Fruit fly (Drosophila melanogaster) whole organism, embryonic: Measurements from ENCODE around the gene ebd2.

Experiments used
- Adf1 ChIP-seq: fragments of 200-800 bp; sonication (Bioruptor generic); IDR thresholded peaks from 2 replicates; pipeline ENCODE4 v1.3.6; 2022; ENCODE audit warnings: missing biosample characterization, missing genetic modification characterization
- BEAF-32 ChIP-seq: fragments of 200-800 bp; sonication (Bioruptor generic); optimal IDR thresholded peaks from 3 replicates; lab custom pipeline; 2017; ENCODE audit warnings: missing biosample characterization, missing genetic modification characterization, mild to moderate bottlenecking, moderate library complexity, missing genetic modification reagents
- CG10267 ChIP-seq: fragments of 200-800 bp; sonication (Bioruptor generic); optimal IDR thresholded peaks from 2 replicates; lab custom pipeline; 2018; ENCODE audit warnings: missing biosample characterization, mild to moderate bottlenecking, missing genetic modification characterization, moderate library complexity
- CG10366 ChIP-seq: fragments of 200-800 bp; sonication (Bioruptor generic); IDR thresholded peaks from 2 replicates; pipeline ENCODE4 v1.3.6; 2022; ENCODE audit warnings: missing biosample characterization, missing genetic modification characterization
- CG10979 ChIP-seq: fragments of 200-800 bp; sonication (Bioruptor generic); optimal IDR thresholded peaks from 2 replicates; lab custom pipeline; 2018; ENCODE audit warnings: missing biosample characterization, mild to moderate bottlenecking, missing genetic modification characterization, moderate library complexity
- CG12942 ChIP-seq: fragments of 200-800 bp; sonication (Bioruptor generic); optimal IDR thresholded peaks from 3 replicates; lab custom pipeline; 2016; ENCODE audit warnings: missing biosample characterization, missing genetic modification characterization
- CG13296 ChIP-seq: fragments of 200-800 bp; sonication (Bioruptor generic); optimal IDR thresholded peaks from 3 replicates; lab custom pipeline; 2018; ENCODE audit warnings: missing biosample characterization, mild to moderate bottlenecking, missing genetic modification characterization
- CG15011 ChIP-seq: fragments of 200-800 bp; sonication (Bioruptor generic); optimal IDR thresholded peaks from 3 replicates; lab custom pipeline; 2018; ENCODE audit warnings: missing biosample characterization, mild to moderate bottlenecking, missing genetic modification characterization
- CG15269 ChIP-seq: fragments of 200-800 bp; sonication (Bioruptor generic); optimal IDR thresholded peaks from 2 replicates; lab custom pipeline; 2018; ENCODE audit warnings: missing biosample characterization, mild to moderate bottlenecking, missing genetic modification characterization, moderate library complexity
- CG15479 ChIP-seq: fragments of 200-800 bp; sonication (Bioruptor generic); optimal IDR thresholded peaks from 3 replicates; lab custom pipeline; 2019; ENCODE audit warnings: missing biosample characterization, mild to moderate bottlenecking, missing genetic modification characterization, moderate library complexity
- CG18476 ChIP-seq: fragments of 200-800 bp; sonication (Bioruptor generic); optimal IDR thresholded peaks from 2 replicates; lab custom pipeline; 2016; ENCODE audit warnings: missing biosample characterization, mild to moderate bottlenecking, missing genetic modification characterization
- CG31365 ChIP-seq: fragments of 200-800 bp; sonication (Bioruptor generic); optimal IDR thresholded peaks from 2 replicates; lab custom pipeline; 2018; ENCODE audit warnings: missing biosample characterization, mild to moderate bottlenecking, missing genetic modification characterization
- CG3407 ChIP-seq: fragments of 200-800 bp; sonication (Bioruptor generic); optimal IDR thresholded peaks from 2 replicates; lab custom pipeline; 2018; ENCODE audit warnings: missing biosample characterization, mild to moderate bottlenecking, missing genetic modification characterization
- CG34422 ChIP-seq: fragments of 200-800 bp; sonication (Bioruptor generic); IDR thresholded peaks from 3 replicates; pipeline ENCODE4 v1.3.6; 2022; ENCODE audit warnings: missing biosample characterization, missing genetic modification characterization
- CG3726 ChIP-seq: fragments of 200-800 bp; sonication (Bioruptor generic); IDR thresholded peaks from 3 replicates; pipeline ENCODE4, ENCODE4 v1.3.6; 2022; ENCODE audit warnings: missing biosample characterization, missing genetic modification characterization
- CG4404 ChIP-seq: fragments of 200-800 bp; sonication (Bioruptor generic); IDR thresholded peaks from 2 replicates; pipeline ENCODE4 v1.3.6; 2022; ENCODE audit warnings: missing biosample characterization, missing genetic modification characterization
- CG7372 ChIP-seq: fragments of 200-800 bp; sonication (Bioruptor generic); IDR thresholded peaks from 2 replicates; pipeline ENCODE4 v1.3.6; 2022; ENCODE audit warnings: missing biosample characterization, missing genetic modification characterization
- CG9727 ChIP-seq: fragments of 200-800 bp; sonication (Bioruptor generic); optimal IDR thresholded peaks from 3 replicates; lab custom pipeline; 2017; ENCODE audit warnings: missing biosample characterization, mild to moderate bottlenecking, missing genetic modification characterization
- D19B ChIP-seq: fragments of 200-800 bp; sonication (Bioruptor generic); optimal IDR thresholded peaks from 2 replicates; lab custom pipeline; 2017; ENCODE audit warnings: missing biosample characterization, mild to moderate bottlenecking, missing genetic modification characterization
- Deaf1 ChIP-seq: fragments of 200-800 bp; optimal IDR thresholded peaks from 3 replicates; lab custom pipeline; 2019; ENCODE audit warnings: missing biosample characterization, mild to moderate bottlenecking, missing genetic modification characterization, moderate library complexity
- Dip2 ChIP-seq: fragments of 200-800 bp; sonication (Bioruptor generic); IDR thresholded peaks from 2 replicates; pipeline ENCODE4 v1.3.6; 2022; ENCODE audit warnings: missing biosample characterization, missing genetic modification characterization
- HmgD ChIP-seq: fragments of 200-800 bp; sonication (Bioruptor generic); optimal IDR thresholded peaks from 3 replicates; lab custom pipeline; 2016; ENCODE audit warnings: missing biosample characterization, missing genetic modification characterization
- Mes4 ChIP-seq: fragments of 200-800 bp; sonication (Bioruptor generic); optimal IDR thresholded peaks from 2 replicates; lab custom pipeline; 2016; ENCODE audit warnings: missing biosample characterization, missing genetic modification characterization
- Nf-YA ChIP-seq: fragments of 200-800 bp; sonication (Bioruptor generic); IDR thresholded peaks from 2 replicates; pipeline ENCODE4 v1.3.6; 2022; ENCODE audit warnings: missing biosample characterization, missing genetic modification characterization
- Oaz ChIP-seq: fragments of 200-800 bp; sonication (Bioruptor generic); IDR thresholded peaks from 2 replicates; pipeline ENCODE4 v1.3.6; 2022; ENCODE audit warnings: missing biosample characterization, missing genetic modification characterization
- Pdp1 ChIP-seq, 2 experiments: fragments of 200-800 bp; sonication (Bioruptor generic); optimal IDR thresholded peaks; 3 replicates each; lab custom pipeline; 2016; ENCODE audit warnings: missing biosample characterization in 2 of 2, missing genetic modification characterization in 2 of 2, mild to moderate bottlenecking in 1 of 2, moderate library complexity in 1 of 2
- Side ChIP-seq: fragments of 200-800 bp; sonication (Bioruptor generic); optimal IDR thresholded peaks from 2 replicates; lab custom pipeline; 2016; ENCODE audit warnings: missing biosample characterization, missing genetic modification characterization
- ab ChIP-seq: fragments of 200-800 bp; sonication (Bioruptor generic); optimal IDR thresholded peaks from 2 replicates; lab custom pipeline; 2016; ENCODE audit warnings: missing biosample characterization, missing genetic modification characterization
- abd-A ChIP-seq: fragments of 200-800 bp; sonication (Bioruptor generic); optimal IDR thresholded peaks from 3 replicates; lab custom pipeline; 2019; ENCODE audit warnings: missing biosample characterization, mild to moderate bottlenecking, missing genetic modification characterization, moderate library complexity
- ap ChIP-seq: fragments of 200-800 bp; sonication (Bioruptor generic); IDR thresholded peaks from 2 replicates; pipeline ENCODE4 v1.3.6; 2022; ENCODE audit warnings: missing biosample characterization, missing genetic modification characterization
- ase ChIP-seq: fragments of 200-800 bp; sonication (Bioruptor generic); IDR thresholded peaks from 3 replicates; pipeline ENCODE4 v1.3.6; 2022; ENCODE audit warnings: missing biosample characterization, missing genetic modification characterization
- br ChIP-seq: fragments of >200 bp; optimal IDR thresholded peaks from 2 replicates; lab custom pipeline; 2017
- corto ChIP-seq: fragments of 200-800 bp; sonication (Bioruptor generic); optimal IDR thresholded peaks from 2 replicates; lab custom pipeline; 2016; ENCODE audit warnings: missing biosample characterization, mild to moderate bottlenecking, missing genetic modification characterization, moderate library complexity
- dan ChIP-seq: fragments of 200-800 bp; sonication (Bioruptor generic); IDR thresholded peaks from 2 replicates; pipeline ENCODE4 v1.3.6; 2022; ENCODE audit warnings: missing biosample characterization, missing genetic modification characterization
- dm ChIP-seq: fragments of 200-800 bp; sonication (Bioruptor generic); optimal IDR thresholded peaks from 3 replicates; lab custom pipeline; 2016; ENCODE audit warnings: missing biosample characterization, missing genetic modification characterization
- dmrt11E ChIP-seq: fragments of 200-800 bp; sonication (Bioruptor generic); optimal IDR thresholded peaks from 3 replicates; lab custom pipeline; 2018; ENCODE audit warnings: missing biosample characterization, mild to moderate bottlenecking, missing genetic modification characterization, moderate library complexity
- esg ChIP-seq: fragments of 200-800 bp; sonication (Bioruptor generic); conservative IDR thresholded peaks from 2 replicates; pipeline ENCODE4 v1.3.6; 2022; ENCODE audit warnings: missing biosample characterization, missing genetic modification characterization
- exex ChIP-seq: fragments of 200-800 bp; sonication (Bioruptor generic); optimal IDR thresholded peaks from 4 replicates; lab custom pipeline; 2018; ENCODE audit warnings: missing biosample characterization, mild to moderate bottlenecking, missing genetic modification characterization, moderate library complexity
- gcm ChIP-seq: fragments of 200-800 bp; sonication (Bioruptor generic); optimal IDR thresholded peaks from 2 replicates; lab custom pipeline; 2019; ENCODE audit warnings: missing biosample characterization, mild to moderate bottlenecking, missing genetic modification characterization, moderate library complexity
- gcm2 ChIP-seq: fragments of 200-800 bp; sonication (Bioruptor generic); optimal IDR thresholded peaks from 2 replicates; lab custom pipeline; 2016; ENCODE audit warnings: missing biosample characterization, missing genetic modification characterization
- gro ChIP-seq: fragments of 200-800 bp; sonication (Bioruptor generic); optimal IDR thresholded peaks from 2 replicates; lab custom pipeline; 2016; ENCODE audit warnings: missing biosample characterization, missing genetic modification characterization
- gsb ChIP-seq: fragments of 200-800 bp; sonication (Bioruptor generic); IDR thresholded peaks from 2 replicates; pipeline ENCODE4 v1.3.6; 2022; ENCODE audit warnings: missing biosample characterization, missing genetic modification characterization
- insv ChIP-seq, 2 experiments: fragments of 200-800 bp; sonication (Bioruptor generic); optimal IDR thresholded peaks; 3 replicates each; lab custom pipeline; 2016 to 2018; ENCODE audit warnings: missing biosample characterization in 2 of 2, missing genetic modification characterization in 2 of 2
- lilli ChIP-seq: fragments of 200-800 bp; sonication (Bioruptor generic); optimal IDR thresholded peaks from 3 replicates; lab custom pipeline; 2016; ENCODE audit warnings: missing biosample characterization, missing genetic modification characterization
- lov ChIP-seq, 2 experiments: fragments of 200-800 bp in 1 of 2; fragments of >200 bp in 1 of 2; sonication (Bioruptor generic) in 1 of 2; IDR thresholded peaks in 1 of 2; optimal IDR thresholded peaks in 1 of 2; 2 replicates in 1 of 2; 3 replicates in 1 of 2; pipeline versions ENCODE4 v1.3.6 to Lab custom; 2017 to 2022; ENCODE audit warnings: missing biosample characterization in 1 of 2, missing genetic modification characterization in 1 of 2
- org-1 ChIP-seq: fragments of 200-800 bp; sonication (Bioruptor generic); optimal IDR thresholded peaks from 2 replicates; lab custom pipeline; 2017; ENCODE audit warnings: missing biosample characterization, missing genetic modification characterization
- pros ChIP-seq: fragments of 200-800 bp; sonication (Bioruptor generic); optimal IDR thresholded peaks from 3 replicates; lab custom pipeline; 2019; ENCODE audit warnings: missing biosample characterization, mild to moderate bottlenecking, missing genetic modification characterization, moderate library complexity
- run ChIP-seq: fragments of 200-800 bp; sonication (Bioruptor generic); optimal IDR thresholded peaks from 3 replicates; lab custom pipeline; 2018; ENCODE audit warnings: missing biosample characterization, mild to moderate bottlenecking, missing genetic modification characterization
- sr ChIP-seq: fragments of 200-800 bp; sonication (Bioruptor generic); IDR thresholded peaks from 3 replicates; pipeline ENCODE4 v1.3.6; 2022; ENCODE audit warnings: missing biosample characterization, missing genetic modification characterization
- vnd ChIP-seq: fragments of 200-800 bp; sonication (Bioruptor generic); IDR thresholded peaks from 3 replicates; pipeline ENCODE4 v1.3.6; 2022; ENCODE audit warnings: missing biosample characterization, missing genetic modification characterization; ENCODE audit not compliant: partially characterized antibody

The ebd2 gene

dm6 chr3L:21382158-21382610 is 33.1 kb upstream of the ebd2 start, which contains the start of gene rgn (continued):
- TF ChIP-seq HmgD (peak; percentile 3), lov (optimal IDR thresholded peaks at IDR 0.05; lab: Kevin White, UChicago) (no peak), lov (GFP tag; IDR thresholded peaks at IDR 0.05; lab: Robert Waterston, UW) (peak; percentile 33; the same call in 1 of the 3 replicates), abd-A (tag; lab: Kevin White, UChicago) (no peak), br (lab: Kevin White, UChicago) (no peak), lilli (peak; percentile 63), run (tag; lab: Kevin White, UChicago) (peak; percentile 0), gsb (GFP tag; lab: Robert Waterston, UW) (peak; percentile 51; the same call in 1 of the 2 replicates), esg (GFP tag; lab: Robert Waterston, UW) (peak; percentile 53; the same call in 1 of the 2 replicates), CG10366 (GFP tag; lab: Robert Waterston, UW) (peak; percentile 71), CG3726 (GFP tag; lab: Robert Waterston, UW) (0 out of 3 replicates have a peak, but pooled peaks have one; percentile 46), Side (GFP tag; lab: Kevin White, UChicago) (peak; percentile 13), Dip2 (no peak), exex (tag; lab: Kevin White, UChicago) (peak; percentile 42), CG13296 (GFP tag; lab: Kevin White, UChicago) (peak; percentile 76), CG15011 (GFP tag; lab: Kevin White, UChicago) (peak; percentile 57), CG4404 (peak; percentile 27; the same call in 1 of the 2 replicates), gro (GFP tag; lab: Kevin White, UChicago) (peak; percentile 64), ab (GFP tag; lab: Kevin White, UChicago) (no peak), insv (GFP tag; optimal IDR thresholded peaks at IDR 0.05; lab: Kevin White, UChicago) (no peak), CG15479 (GFP tag; lab: Kevin White, UChicago) (no peak), gcm2 (GFP tag; lab: Kevin White, UChicago) (no peak), org-1 (GFP tag; lab: Kevin White, UChicago) (peak; percentile 66), dm (GFP tag; lab: Kevin White, UChicago) (peak; percentile 10), vnd (no peak), CG9727 (GFP tag; lab: Kevin White, UChicago) (peak; percentile 83), Adf1 (GFP tag; lab: Robert Waterston, UW) (peak; percentile 76), CG12942 (GFP tag; lab: Kevin White, UChicago) (peak; percentile 65), CG34422 (GFP tag; lab: Robert Waterston, UW) (peak; percentile 71; the same call in 1 of the 3 replicates), Deaf1 (peak; percentile 63), Mes4 (GFP tag; lab: Kevin White, UChicago) (no peak), Nf-YA (GFP tag; lab: Robert Waterston, UW) (0 out of 2 replicates have a peak, but pooled peaks have one; percentile 25), corto (no peak), ase (GFP tag; lab: Robert Waterston, UW) (peak; percentile 60; the same call in 2 of the 3 replicates), BEAF-32 (GFP tag; lab: Kevin White, UChicago) (no peak), gcm (peak; percentile 44), ap (GFP tag; lab: Robert Waterston, UW) (0 out of 2 replicates have a peak, but pooled peaks have one; percentile 30), D19B (peak; percentile 77), pros (no peak), Oaz (GFP tag; lab: Robert Waterston, UW) (peak; percentile 33; the same call in 1 of the 2 replicates), CG15269 (tag; lab: Kevin White, UChicago) (peak; percentile 84), CG10979 (tag; lab: Kevin White, UChicago) (peak; percentile 9), dmrt11E (tag; lab: Kevin White, UChicago) (no peak), CG7372 (peak; percentile 56; the same call in 1 of the 2 replicates), CG18476 (GFP tag; lab: Kevin White, UChicago) (peak; percentile 22), CG10267 (tag; lab: Kevin White, UChicago) (peak; percentile 48), dan (GFP tag; lab: Robert Waterston, UW) (no peak), CG31365 (tag; lab: Kevin White, UChicago) (no peak), CG3407 (no peak), Pdp1 (GFP tag; optimal IDR thresholded peaks at IDR 0.05; lab: Kevin White, UChicago) (peak; percentile 58 to 87), sr (GFP tag; lab: Robert Waterston, UW) (no peak; the same call in 2 of the 3 replicates)
